Worm (Caenorhabditis elegans) whole organism, L4 larva: ENCODE results near the gene acox-3.

ENCODE experiments used
- aly-2 ChIP-seq: sonication (generic microtip); optimal IDR thresholded peaks from 2 replicates; lab custom pipeline; 2018; ENCODE audit warnings: missing biosample characterization, missing genetic modification characterization
- lir-3 ChIP-seq: sonication (generic microtip); optimal IDR thresholded peaks from 2 replicates; lab custom pipeline; 2016; ENCODE audit warnings: mild to moderate bottlenecking, missing genetic modification characterization, missing compliant biosample characterization
- pha-4 ChIP-seq, 2 experiments: fragments of 150-350 bp in 1 of 2; fragments of 200-800 bp in 1 of 2; sonication (Bioruptor generic) in 1 of 2; IDR thresholded peaks in 1 of 2; optimal IDR thresholded peaks in 1 of 2; 2 replicates each; pipeline versions ENCODE4 v1.3.6 to Lab custom; 2014 to 2022; ENCODE audit warnings: missing genetic modification characterization in 2 of 2, missing genetic modification reagents in 2 of 2, missing biosample characterization in 1 of 2, missing compliant biosample characterization in 1 of 2
- pqm-1 ChIP-seq: sonication (generic microtip); optimal IDR thresholded peaks from 2 replicates; lab custom pipeline; 2017; ENCODE audit warnings: missing biosample characterization, missing genetic modification characterization
- snpc-4 ChIP-seq: fragments of 150-350 bp; optimal IDR thresholded peaks from 2 replicates; lab custom pipeline; 2014; ENCODE audit warnings: missing biosample characterization, missing genetic modification characterization
- unc-62 ChIP-seq, 3 experiments: fragments of 150-350 bp in 1 of 3; sonication (generic microtip); optimal IDR thresholded peaks in 2 of 3; peaks in 1 of 3; 1 replicate in 1 of 3; 2 replicates in 2 of 3; lab custom pipeline; 2014 to 2017; ENCODE audit warnings: missing biosample characterization in 3 of 3, missing genetic modification characterization in 3 of 3, missing genetic modification reagents in 3 of 3, missing genotype in 1 of 3
- ztf-11 ChIP-seq: fragments of 150-350 bp; optimal IDR thresholded peaks from 2 replicates; lab custom pipeline; 2014; ENCODE audit warnings: missing biosample characterization, missing genetic modification characterization

- TF ChIP-seq pha-4 (GFP tag; IDR thresholded peaks at IDR 0.05; lab: Robert Waterston, UW), result 0 out of 2 replicates have a peak, but pooled peaks have one; percentile 43
- peak; percentile 36 for TF ChIP-seq pha-4 (tag; optimal IDR thresholded peaks at IDR 0.05; lab: Kevin White, UChicago)
- peak in 1 of 2 experiments; percentile 13 for TF ChIP-seq unc-62 (GFP tag; optimal IDR thresholded peaks at IDR 0.05 in 1 of 2; lab: Kevin White, UChicago)
- no peak for TF ChIP-seq unc-62 (tag; optimal IDR thresholded peaks at IDR 0.05; lab: Kevin White, UChicago)
- TF ChIP-seq ztf-11 (tag; lab: Kevin White, UChicago), result no peak
- no peak for TF ChIP-seq pqm-1 (tag; lab: Kevin White, UChicago)
- no peak for TF ChIP-seq snpc-4 (tag; lab: Kevin White, UChicago)
- TF ChIP-seq lir-3 (tag; lab: Kevin White, UChicago), result no peak
- TF ChIP-seq aly-2 (tag; lab: Kevin White, UChicago), result no peak
These were observed 42.0 kb downstream of the acox-3 start, which contains the start of gene C49A9.10 for ce11 chrIV:6206294-6206776.
